Worm (Caenorhabditis elegans) whole organism, mixed stage, embryonic: ENCODE data around the gene pgp-11.
A peak's percentile ranks its signal among the peaks of the same experiment; 100 is the strongest.

Experiments used
- M03D4.4 ChIP-seq: sonication (generic microtip); optimal IDR thresholded peaks from 2 replicates; lab custom pipeline; 2017; ENCODE audit warnings: mild to moderate bottlenecking, missing genetic modification characterization, missing compliant biosample characterization
- bed-3 ChIP-seq: fragments of 200-800 bp; sonication (Bioruptor generic); optimal IDR thresholded peaks from 3 replicates; lab custom pipeline; 2018; ENCODE audit warnings: mild to moderate bottlenecking, missing genetic modification characterization, moderate library complexity, missing compliant biosample characterization
- blmp-1 ChIP-seq: fragments of 150-350 bp; optimal IDR thresholded peaks from 2 replicates; lab custom pipeline; 2014; ENCODE audit warnings: missing biosample characterization, missing genetic modification characterization
- ceh-39 ChIP-seq: fragments of 150-350 bp; optimal IDR thresholded peaks from 2 replicates; lab custom pipeline; 2014; ENCODE audit warnings: missing biosample characterization, missing genetic modification characterization
- ceh-43 ChIP-seq: fragments of 200-800 bp; sonication (Bioruptor generic); optimal IDR thresholded peaks from 2 replicates; lab custom pipeline; 2018; ENCODE audit warnings: mild to moderate bottlenecking, missing genetic modification characterization, moderate library complexity, missing compliant biosample characterization
- ceh-83 ChIP-seq: fragments of 200-800 bp; sonication (Bioruptor generic); optimal IDR thresholded peaks from 2 replicates; lab custom pipeline; 2018; ENCODE audit warnings: mild to moderate bottlenecking, missing genetic modification characterization, missing compliant biosample characterization
- ces-1 ChIP-seq: fragments of 150-350 bp; optimal IDR thresholded peaks from 2 replicates; lab custom pipeline; 2014; ENCODE audit warnings: missing biosample characterization, missing genetic modification reagents, missing genetic modification characterization
- cnd-1 ChIP-seq: fragments of 200-800 bp; sonication (Bioruptor generic); optimal IDR thresholded peaks from 2 replicates; lab custom pipeline; 2018; ENCODE audit warnings: mild to moderate bottlenecking, missing genetic modification characterization, missing compliant biosample characterization
- drap-1 ChIP-seq: fragments of 200-800 bp; sonication (Bioruptor generic); optimal IDR thresholded peaks from 3 replicates; lab custom pipeline; 2018; ENCODE audit warnings: mild to moderate bottlenecking, missing genetic modification characterization, missing compliant biosample characterization
- elt-1 ChIP-seq: sonication (generic microtip); optimal IDR thresholded peaks from 2 replicates; lab custom pipeline; 2017; ENCODE audit warnings: missing genetic modification characterization, mild to moderate bottlenecking, missing compliant biosample characterization, antibody characterized with exemption, moderate library complexity, borderline replicate concordance; ENCODE audit not compliant: insufficient read depth
- flh-1 ChIP-seq: fragments of 200-800 bp; sonication (Bioruptor generic); optimal IDR thresholded peaks from 2 replicates; lab custom pipeline; 2018; ENCODE audit warnings: mild to moderate bottlenecking, missing genetic modification characterization, moderate library complexity, missing compliant biosample characterization
- ham-2 ChIP-seq: fragments of 200-800 bp; sonication (Bioruptor generic); optimal IDR thresholded peaks from 2 replicates; lab custom pipeline; 2018; ENCODE audit warnings: mild to moderate bottlenecking, missing genetic modification characterization, missing compliant biosample characterization
- hlh-1 ChIP-seq: fragments of 150-350 bp; optimal IDR thresholded peaks from 2 replicates; lab custom pipeline; 2014; ENCODE audit warnings: missing biosample characterization, missing genetic modification reagents, missing genetic modification characterization
- lin-13 ChIP-seq: fragments of 150-350 bp; optimal IDR thresholded peaks from 2 replicates; lab custom pipeline; 2014; ENCODE audit warnings: missing biosample characterization, missing genetic modification characterization
- lin-32 ChIP-seq: fragments of 200-800 bp; sonication (Bioruptor generic); optimal IDR thresholded peaks from 2 replicates; lab custom pipeline; 2018; ENCODE audit warnings: mild to moderate bottlenecking, missing genetic modification characterization, missing compliant biosample characterization
- lsy-2 ChIP-seq: fragments of 150-350 bp; optimal IDR thresholded peaks from 2 replicates; lab custom pipeline; 2014; ENCODE audit warnings: missing biosample characterization, missing genetic modification characterization
- mab-5 ChIP-seq: fragments of 150-350 bp; optimal IDR thresholded peaks from 2 replicates; lab custom pipeline; 2014; ENCODE audit warnings: missing biosample characterization, missing genetic modification characterization
- mep-1 ChIP-seq: fragments of 150-350 bp; optimal IDR thresholded peaks from 2 replicates; lab custom pipeline; 2017; ENCODE audit warnings: missing biosample characterization, missing genetic modification reagents, missing genetic modification characterization, inconsistent platforms
- mls-2 ChIP-seq: sonication (generic microtip); optimal IDR thresholded peaks from 2 replicates; lab custom pipeline; 2016; ENCODE audit warnings: mild to moderate bottlenecking, missing genetic modification characterization, moderate library complexity, missing compliant biosample characterization
- nhr-12 ChIP-seq: fragments of 150-350 bp; optimal IDR thresholded peaks from 2 replicates; lab custom pipeline; 2014; ENCODE audit warnings: missing biosample characterization, missing genetic modification characterization
- nhr-2 ChIP-seq: fragments of 150-350 bp; optimal IDR thresholded peaks from 2 replicates; lab custom pipeline; 2014; ENCODE audit warnings: missing biosample characterization, missing genetic modification characterization
- nhr-237 ChIP-seq: fragments of 150-350 bp; optimal IDR thresholded peaks from 2 replicates; lab custom pipeline; 2014; ENCODE audit warnings: missing biosample characterization, missing genetic modification characterization
- nhr-76 ChIP-seq: sonication (generic microtip); optimal IDR thresholded peaks from 2 replicates; lab custom pipeline; 2017; ENCODE audit warnings: missing biosample characterization, missing genetic modification characterization
- sem-2 ChIP-seq: fragments of 200-800 bp; sonication (Bioruptor generic); optimal IDR thresholded peaks from 2 replicates; lab custom pipeline; 2018; ENCODE audit warnings: mild to moderate bottlenecking, missing genetic modification characterization, missing compliant biosample characterization
- snpc-4 ChIP-seq: fragments of 150-350 bp; optimal IDR thresholded peaks from 2 replicates; lab custom pipeline; 2014; ENCODE audit warnings: missing biosample characterization, missing genetic modification characterization
- sptf-1 ChIP-seq: sonication (generic microtip); optimal IDR thresholded peaks from 2 replicates; lab custom pipeline; 2017; ENCODE audit warnings: mild to moderate bottlenecking, missing genetic modification characterization, moderate library complexity, missing compliant biosample characterization
- tbx-8 ChIP-seq: fragments of 200-800 bp; sonication (Bioruptor generic); optimal IDR thresholded peaks from 2 replicates; lab custom pipeline; 2018; ENCODE audit warnings: mild to moderate bottlenecking, missing genetic modification characterization, moderate library complexity, missing compliant biosample characterization
- unc-120 ChIP-seq: sonication (generic microtip); optimal IDR thresholded peaks from 2 replicates; lab custom pipeline; 2017; ENCODE audit warnings: missing genetic modification characterization, missing compliant biosample characterization; ENCODE audit not compliant: poor library complexity, severe bottlenecking
- unc-39 ChIP-seq: fragments of 150-350 bp; optimal IDR thresholded peaks from 2 replicates; lab custom pipeline; 2014; ENCODE audit warnings: missing biosample characterization, missing genetic modification characterization
- unc-62 ChIP-seq: fragments of 150-350 bp; optimal IDR thresholded peaks from 2 replicates; lab custom pipeline; 2014; ENCODE audit warnings: missing biosample characterization, missing genetic modification reagents, missing genetic modification characterization
- zip-8 ChIP-seq: fragments of 150-350 bp; optimal IDR thresholded peaks from 2 replicates; lab custom pipeline; 2014; ENCODE audit warnings: missing biosample characterization, missing genetic modification characterization
- ztf-11 ChIP-seq: fragments of 150-350 bp; optimal IDR thresholded peaks from 2 replicates; lab custom pipeline; 2014; ENCODE audit warnings: missing biosample characterization, missing genetic modification characterization

pgp-11 gene

DNA sequence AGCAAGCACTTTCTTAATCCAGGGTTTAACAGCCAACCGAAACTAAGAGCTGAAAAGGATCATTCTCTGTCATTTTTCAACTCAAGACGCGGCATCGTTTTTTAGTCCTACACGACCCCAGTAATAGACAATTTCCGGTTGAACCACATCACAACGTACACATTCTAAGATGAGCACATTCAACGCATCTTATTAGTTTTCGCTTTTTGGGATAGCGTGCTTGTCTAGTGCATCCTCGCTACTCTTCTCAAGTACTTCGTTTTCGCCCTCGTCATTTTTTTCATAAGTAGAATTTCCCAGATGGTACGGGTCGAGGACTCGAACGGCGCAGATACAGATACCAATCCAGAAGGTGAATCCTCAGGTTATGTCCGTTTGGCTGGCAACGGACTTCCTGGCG is 38.2 kb upstream of the pgp-11 start, which contains the start of gene T05H10.1:
T05H10.1 (plus strand) TSS at position 301 of the 400 bp plus-strand sequence.
- TF ChIP-seq tbx-8 (GFP tag; lab: Kevin White, UChicago) (no peak), hlh-1 (tag; lab: Kevin White, UChicago) (no peak), sptf-1 (tag; lab: Kevin White, UChicago) (no peak), cnd-1 (tag; lab: Kevin White, UChicago) (no peak), unc-62 (GFP tag; lab: Kevin White, UChicago) (no peak), drap-1 (GFP tag; lab: Kevin White, UChicago) (no peak), nhr-12 (tag; lab: Kevin White, UChicago) (no peak), zip-8 (no peak), nhr-237 (no peak), blmp-1 (tag; lab: Kevin White, UChicago) (no peak), mab-5 (tag; lab: Kevin White, UChicago) (no peak), mls-2 (tag; lab: Kevin White, UChicago) (no peak), ceh-43 (GFP tag; lab: Kevin White, UChicago) (no peak), nhr-2 (tag; lab: Kevin White, UChicago) (no peak), lsy-2 (tag; lab: Kevin White, UChicago) (no peak), M03D4.4 (tag; lab: Kevin White, UChicago) (no peak), bed-3 (GFP tag; lab: Kevin White, UChicago) (no peak), ceh-39 (tag; lab: Kevin White, UChicago) (no peak)

DNA sequence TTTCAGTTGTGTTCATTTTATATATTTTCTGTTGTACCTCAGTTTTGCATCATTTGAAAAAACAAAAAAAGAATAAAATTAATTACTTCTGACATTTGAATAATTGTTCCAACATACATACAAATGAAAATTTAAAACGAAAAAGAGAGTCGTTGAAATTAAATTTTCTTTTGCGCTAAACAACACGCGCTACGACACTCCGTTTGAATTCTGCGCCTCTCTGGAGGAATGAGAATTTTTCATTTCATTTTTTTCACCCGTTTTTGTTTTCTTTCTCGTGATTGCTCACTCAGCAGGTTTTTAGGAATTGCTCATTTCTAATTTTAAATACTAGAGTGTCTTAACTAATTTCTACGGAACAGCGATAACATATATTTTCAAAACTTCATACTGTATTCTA is 37.6 kb upstream of the pgp-11 start:
- TF ChIP-seq tbx-8 (GFP tag; lab: Kevin White, UChicago) (no peak), sptf-1 (tag; lab: Kevin White, UChicago) (no peak), cnd-1 (tag; lab: Kevin White, UChicago) (no peak), mab-5 (tag; lab: Kevin White, UChicago) (no peak), nhr-237 (no peak), sem-2 (no peak), ces-1 (GFP tag; lab: Kevin White, UChicago) (peak; percentile 88), ceh-83 (GFP tag; lab: Kevin White, UChicago) (no peak), lsy-2 (tag; lab: Kevin White, UChicago) (peak; percentile 33), lin-32 (GFP tag; lab: Kevin White, UChicago) (no peak), ztf-11 (no peak), unc-39 (no peak), ham-2 (GFP tag; lab: Kevin White, UChicago) (no peak), nhr-76 (tag; lab: Kevin White, UChicago) (no peak), unc-120 (no peak), nhr-2 (tag; lab: Kevin White, UChicago) (no peak)

DNA sequence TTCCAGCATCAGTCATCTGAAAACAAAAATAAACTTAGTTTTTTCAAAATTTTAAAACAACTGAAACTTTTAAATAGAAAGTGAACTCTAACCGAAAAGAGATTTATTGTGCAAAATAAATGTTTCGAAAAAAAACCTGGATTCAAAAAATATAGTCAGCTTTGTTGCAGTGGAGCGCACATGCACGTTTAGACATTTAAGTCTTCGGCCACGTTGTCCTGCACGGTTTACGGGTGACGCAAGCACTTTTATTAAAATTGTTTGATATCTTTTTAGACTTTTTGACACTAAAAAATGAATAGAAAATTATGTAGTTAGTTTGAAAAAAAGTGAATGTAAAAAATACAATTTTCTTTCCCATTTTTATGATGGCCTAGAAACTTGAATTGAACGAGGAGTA is 35.4 kb upstream of the pgp-11 start, which contains the start of the genes ubh-4 and algn-6:
ubh-4 (minus strand) TSS at position 182 of the 400 bp plus-strand sequence.
algn-6 (plus strand) TSS at position 387 of the 400 bp plus-strand sequence.
- no peak for TF ChIP-seq mls-2 (tag; lab: Kevin White, UChicago)
- no peak for TF ChIP-seq blmp-1 (tag; lab: Kevin White, UChicago)
- no peak for TF ChIP-seq ham-2 (GFP tag; lab: Kevin White, UChicago)
- no peak for TF ChIP-seq unc-39
- TF ChIP-seq sptf-1 (tag; lab: Kevin White, UChicago), result no peak
- no peak for TF ChIP-seq snpc-4 (tag; lab: Kevin White, UChicago)
- no peak for TF ChIP-seq M03D4.4 (tag; lab: Kevin White, UChicago)
- no peak for TF ChIP-seq bed-3 (GFP tag; lab: Kevin White, UChicago)
- no peak for TF ChIP-seq ceh-43 (GFP tag; lab: Kevin White, UChicago)
- peak; percentile 59 for TF ChIP-seq mep-1 (tag; lab: Kevin White, UChicago)
- no peak for TF ChIP-seq hlh-1 (tag; lab: Kevin White, UChicago)
- no peak for TF ChIP-seq ztf-11
- peak; percentile 16 for TF ChIP-seq ceh-39 (tag; lab: Kevin White, UChicago)
- peak; percentile 90 for TF ChIP-seq lsy-2 (tag; lab: Kevin White, UChicago)
- TF ChIP-seq ces-1 (GFP tag; lab: Kevin White, UChicago), result no peak
- no peak for TF ChIP-seq elt-1 (tag; lab: Kevin White, UChicago)
- no peak for TF ChIP-seq flh-1 (GFP tag; lab: Kevin White, UChicago)
- TF ChIP-seq lin-13, result no peak
- TF ChIP-seq sem-2, result no peak
- no peak for TF ChIP-seq nhr-237
- TF ChIP-seq unc-62 (GFP tag; lab: Kevin White, UChicago), result no peak
- TF ChIP-seq mab-5 (tag; lab: Kevin White, UChicago), result no peak
- no peak for TF ChIP-seq drap-1 (GFP tag; lab: Kevin White, UChicago)
- no peak for TF ChIP-seq zip-8
- TF ChIP-seq lin-32 (GFP tag; lab: Kevin White, UChicago), result no peak
- TF ChIP-seq, all 35 proteins: peak for 3
